Fruit fly (Drosophila melanogaster) whole organism, adult: ENCODE results near the gene CG10195.
A peak's percentile ranks its signal among the peaks of the same experiment; 100 is the strongest.

Experiments used
- CG11617 ChIP-seq: fragments of 200-800 bp; sonication (Bioruptor generic); optimal IDR thresholded peaks from 2 replicates; lab custom pipeline; 2017; ENCODE audit warnings: mild to moderate bottlenecking, missing biosample characterization, missing genetic modification reagents, missing genetic modification characterization
- CG12768 ChIP-seq: fragments of 200-800 bp; sonication (Bioruptor generic); optimal IDR thresholded peaks from 2 replicates; lab custom pipeline; 2017; ENCODE audit warnings: missing biosample characterization, missing genetic modification characterization, mild to moderate bottlenecking, moderate library complexity, missing genetic modification reagents
- CG14711 ChIP-seq: fragments of 200-800 bp; sonication (Bioruptor generic); optimal IDR thresholded peaks from 2 replicates; lab custom pipeline; 2018; ENCODE audit warnings: missing biosample characterization, mild to moderate bottlenecking, missing genetic modification characterization, moderate library complexity
- CG1620 ChIP-seq: fragments of 200-800 bp; sonication (Bioruptor generic); optimal IDR thresholded peaks from 2 replicates; lab custom pipeline; 2016; ENCODE audit warnings: missing biosample characterization, missing genetic modification characterization
- CG33017 ChIP-seq: fragments of 200-800 bp; sonication (Bioruptor generic); optimal IDR thresholded peaks from 2 replicates; lab custom pipeline; 2018; ENCODE audit warnings: missing biosample characterization, mild to moderate bottlenecking, missing genetic modification characterization, moderate library complexity
- CG5204 ChIP-seq: fragments of 200-800 bp; sonication (Bioruptor generic); optimal IDR thresholded peaks from 2 replicates; lab custom pipeline; 2016; ENCODE audit warnings: missing biosample characterization, missing genetic modification characterization
- CG7045 ChIP-seq: fragments of 200-800 bp; sonication (Bioruptor generic); optimal IDR thresholded peaks from 2 replicates; lab custom pipeline; 2017; ENCODE audit warnings: missing biosample characterization, mild to moderate bottlenecking, missing genetic modification characterization
- CG7101 ChIP-seq: fragments of 200-800 bp; sonication (Bioruptor generic); optimal IDR thresholded peaks from 2 replicates; lab custom pipeline; 2018; ENCODE audit warnings: missing biosample characterization, mild to moderate bottlenecking, missing genetic modification characterization, moderate library complexity
- Clk ChIP-seq: fragments of 200-800 bp; sonication (Bioruptor generic); optimal IDR thresholded peaks from 2 replicates; lab custom pipeline; 2017; ENCODE audit warnings: missing biosample characterization, missing genetic modification characterization
- Crg-1 ChIP-seq: fragments of 200-800 bp; sonication (Bioruptor generic); optimal IDR thresholded peaks from 2 replicates; lab custom pipeline; 2016; ENCODE audit warnings: missing biosample characterization, missing genetic modification characterization
- Hr96 ChIP-seq: fragments of 200-800 bp; sonication (Bioruptor generic); optimal IDR thresholded peaks from 2 replicates; lab custom pipeline; 2016; ENCODE audit warnings: missing biosample characterization, missing genetic modification characterization
- Mnt ChIP-seq: fragments of 200-800 bp; sonication (Bioruptor generic); optimal IDR thresholded peaks from 2 replicates; lab custom pipeline; 2016; ENCODE audit warnings: missing biosample characterization, mild to moderate bottlenecking, missing genetic modification characterization
- bab1 ChIP-seq: fragments of 200-800 bp; sonication (Bioruptor generic); optimal IDR thresholded peaks from 3 replicates; lab custom pipeline; 2019; ENCODE audit warnings: missing biosample characterization, mild to moderate bottlenecking, missing genetic modification characterization, moderate library complexity
- cic ChIP-seq: fragments of 200-800 bp; sonication (Bioruptor generic); optimal IDR thresholded peaks from 2 replicates; lab custom pipeline; 2017; ENCODE audit warnings: missing biosample characterization, mild to moderate bottlenecking, missing genetic modification characterization, moderate library complexity
- cnc ChIP-seq, 2 experiments: fragments of >200 bp; optimal IDR thresholded peaks; 2 replicates each; lab custom pipeline; 2017
- kay ChIP-seq: fragments of 200-800 bp; sonication (Bioruptor generic); peaks from one replicate; lab custom pipeline; 2016; ENCODE audit warnings: missing biosample characterization, missing genetic modification characterization, borderline replicate concordance
- ovo ChIP-seq: fragments of 200-800 bp; sonication (Bioruptor generic); optimal IDR thresholded peaks from 2 replicates; lab custom pipeline; 2016; ENCODE audit warnings: missing biosample characterization, missing genetic modification characterization
- pad ChIP-seq: fragments of 200-800 bp; sonication (Bioruptor generic); optimal IDR thresholded peaks from 3 replicates; lab custom pipeline; 2017; ENCODE audit warnings: missing biosample characterization, missing genetic modification characterization, mild to moderate bottlenecking, moderate library complexity, missing genetic modification reagents
- tj ChIP-seq: fragments of 200-800 bp; sonication (Bioruptor generic); optimal IDR thresholded peaks from 3 replicates; lab custom pipeline; 2017; ENCODE audit warnings: missing biosample characterization, mild to moderate bottlenecking, missing genetic modification characterization, moderate library complexity
- toe ChIP-seq: fragments of 200-800 bp; sonication (Bioruptor generic); optimal IDR thresholded peaks from 2 replicates; lab custom pipeline; 2016; ENCODE audit warnings: missing biosample characterization, missing genetic modification characterization

The CG10195 gene

DNA sequence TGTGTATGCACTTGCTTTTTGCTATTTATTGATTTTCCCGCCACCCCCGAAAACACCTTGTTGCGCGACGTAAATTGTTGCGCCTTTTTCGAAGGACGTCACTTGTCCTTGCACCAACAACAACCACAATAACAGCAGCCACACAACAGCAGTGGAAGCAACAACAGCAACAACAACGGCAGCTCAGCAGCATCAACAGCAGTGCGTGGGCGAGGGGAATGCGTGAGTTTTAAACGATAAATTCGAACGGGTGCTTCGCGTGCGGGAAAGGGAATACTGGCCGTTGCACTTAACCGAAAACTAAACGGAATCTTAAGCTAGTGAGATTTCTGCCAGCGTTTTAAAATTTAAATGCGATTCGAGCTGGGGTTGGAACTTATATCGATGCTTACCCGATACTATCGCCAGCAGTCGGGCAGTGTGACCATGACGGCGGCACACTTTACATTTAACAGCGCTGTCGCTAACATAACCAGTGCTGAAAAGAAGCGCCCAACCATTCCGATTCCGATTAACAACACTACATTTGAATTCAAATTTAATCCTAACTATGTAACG lies 23.9 kb upstream of the CG10195 start, which contains the start of gene cyst:
cyst (minus strand) TSS at position 404 of the 558 bp plus-strand sequence.
- peak; percentile 75 for TF ChIP-seq CG1620
- TF ChIP-seq CG14711 (tag; lab: Kevin White, UChicago), result peak; percentile 13
- TF ChIP-seq ovo (GFP tag; lab: Kevin White, UChicago), result peak; percentile 45
- TF ChIP-seq CG33017 (tag; lab: Kevin White, UChicago), result peak; percentile 3
- TF ChIP-seq CG12768 (GFP tag; lab: Kevin White, UChicago), result no peak
- no peak for TF ChIP-seq kay (GFP tag; lab: Kevin White, UChicago)
- peak; percentile 53 for TF ChIP-seq CG7101 (tag; lab: Kevin White, UChicago)
- peak; percentile 42 for TF ChIP-seq toe (GFP tag; lab: Kevin White, UChicago)
- no peak for TF ChIP-seq cnc (optimal IDR thresholded peaks at IDR 0.05; lab: Kevin White, UChicago)
- peak; percentile 60 for TF ChIP-seq Mnt (GFP tag; lab: Kevin White, UChicago)
- TF ChIP-seq Clk (GFP tag; lab: Kevin White, UChicago), result no peak
- peak; percentile 70 for TF ChIP-seq pad (GFP tag; lab: Kevin White, UChicago)
- peak; percentile 44 for TF ChIP-seq bab1 (GFP tag; lab: Kevin White, UChicago)
- TF ChIP-seq CG5204 (GFP tag; lab: Kevin White, UChicago), result peak; percentile 29
- TF ChIP-seq Crg-1, result peak; percentile 74
- peak; percentile 52 for TF ChIP-seq tj (GFP tag; lab: Kevin White, UChicago)
- TF ChIP-seq cic (GFP tag; lab: Kevin White, UChicago), result peak; percentile 37
- TF ChIP-seq CG7045 (GFP tag; lab: Kevin White, UChicago), result peak; percentile 6
- peak; percentile 10 for TF ChIP-seq CG11617 (GFP tag; lab: Kevin White, UChicago)
- TF ChIP-seq Hr96, result peak; percentile 61

DNA sequence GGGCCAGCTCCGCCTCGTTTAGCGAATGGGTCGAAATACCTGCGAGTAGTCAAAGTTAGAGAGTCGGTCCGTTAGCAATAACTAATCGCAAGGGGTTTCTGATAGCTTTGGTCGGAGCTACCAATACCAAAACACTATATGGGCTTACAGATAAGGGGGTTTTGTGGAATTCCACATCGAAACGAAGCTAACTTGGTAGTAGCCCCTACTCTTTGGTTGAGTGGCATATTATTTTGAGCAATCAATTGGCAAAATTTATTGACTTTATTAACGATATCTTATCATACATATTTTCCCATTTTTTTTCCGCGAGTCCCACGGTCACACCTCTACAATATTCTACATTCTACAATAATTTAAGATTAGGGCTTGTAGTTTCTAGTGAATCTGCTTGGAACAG lies 21.8 kb upstream of the CG10195 start:
- no peak for TF ChIP-seq cnc (optimal IDR thresholded peaks at IDR 0.05; lab: Kevin White, UChicago)
- TF ChIP-seq Hr96, result no peak
- TF ChIP-seq CG12768 (GFP tag; lab: Kevin White, UChicago), result no peak
- no peak for TF ChIP-seq toe (GFP tag; lab: Kevin White, UChicago)
- TF ChIP-seq tj (GFP tag; lab: Kevin White, UChicago), result no peak
- no peak for TF ChIP-seq CG7045 (GFP tag; lab: Kevin White, UChicago)
- no peak for TF ChIP-seq cic (GFP tag; lab: Kevin White, UChicago)
- TF ChIP-seq CG14711 (tag; lab: Kevin White, UChicago), result no peak
- TF ChIP-seq Mnt (GFP tag; lab: Kevin White, UChicago), result no peak
- TF ChIP-seq CG33017 (tag; lab: Kevin White, UChicago), result no peak
- TF ChIP-seq CG1620, result no peak
- TF ChIP-seq CG7101 (tag; lab: Kevin White, UChicago), result no peak
- no peak for TF ChIP-seq CG5204 (GFP tag; lab: Kevin White, UChicago)
- no peak for TF ChIP-seq CG11617 (GFP tag; lab: Kevin White, UChicago)
- no peak for TF ChIP-seq kay (GFP tag; lab: Kevin White, UChicago)
- no peak for TF ChIP-seq pad (GFP tag; lab: Kevin White, UChicago)
- TF ChIP-seq ovo (GFP tag; lab: Kevin White, UChicago), result no peak
- TF ChIP-seq bab1 (GFP tag; lab: Kevin White, UChicago), result no peak
- TF ChIP-seq Clk (GFP tag; lab: Kevin White, UChicago), result no peak

DNA sequence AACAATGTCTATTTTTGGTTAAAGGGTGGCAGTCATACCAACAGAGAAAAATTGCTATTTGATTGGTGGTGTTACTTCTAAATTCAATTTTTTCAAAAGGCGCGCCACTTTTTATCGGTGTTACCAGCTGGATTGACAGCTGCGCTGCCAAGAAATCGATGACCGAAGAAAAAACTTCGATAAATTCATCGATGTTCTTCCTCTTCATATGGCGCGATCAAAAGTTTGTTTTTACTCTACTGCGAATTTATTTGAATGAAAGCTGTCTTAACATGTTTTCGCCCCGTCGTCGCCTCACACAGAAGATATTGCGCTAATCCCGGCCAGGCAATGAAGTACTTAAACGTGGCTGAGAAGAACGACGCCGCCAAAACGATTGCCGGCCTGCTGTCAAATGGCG lies 13.5 kb upstream of the CG10195 start, which contains the start of gene Top3alpha:
Top3alpha (plus strand) TSS at position 186 of the 400 bp plus-strand sequence.
- no peak for TF ChIP-seq Mnt (GFP tag; lab: Kevin White, UChicago)
- TF ChIP-seq CG14711 (tag; lab: Kevin White, UChicago), result no peak
- TF ChIP-seq cic (GFP tag; lab: Kevin White, UChicago), result no peak
- TF ChIP-seq bab1 (GFP tag; lab: Kevin White, UChicago), result peak; percentile 29

DNA sequence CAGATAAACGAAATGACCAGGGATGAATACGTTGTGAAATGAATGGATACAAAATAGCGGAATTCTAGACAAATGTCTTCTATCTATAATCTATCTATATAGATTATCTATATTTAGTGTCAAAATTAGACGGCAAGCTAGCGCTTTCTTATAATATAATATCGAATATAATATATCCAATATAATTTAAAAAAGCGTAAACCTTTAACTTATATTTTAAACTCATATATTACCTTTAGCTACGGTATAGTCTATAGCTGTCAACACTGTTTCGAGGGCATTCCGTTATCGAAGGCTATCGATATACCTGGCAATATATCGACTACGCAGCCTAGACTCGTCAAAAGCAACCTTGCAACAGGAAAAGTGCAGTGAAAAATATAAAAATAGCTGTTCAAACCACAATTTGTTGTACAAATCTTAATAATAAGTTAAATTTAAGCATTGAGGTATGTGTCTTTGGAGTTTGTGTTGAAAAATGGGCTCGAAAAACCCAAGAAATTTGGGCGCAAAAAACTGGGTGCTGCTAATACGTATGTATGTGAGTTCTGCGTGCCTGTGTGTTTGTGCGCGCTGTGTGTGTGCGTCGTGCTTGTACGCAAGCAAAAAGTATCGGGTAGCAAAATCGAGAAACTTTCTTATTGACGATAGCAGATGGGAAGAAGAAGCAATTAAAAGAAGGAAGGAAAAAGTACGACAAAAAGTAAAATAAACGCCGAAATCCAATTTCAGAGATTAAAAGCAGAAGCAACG lies 8.6 kb upstream of the CG10195 start, which contains the start of the genes swm and Ctu2:
swm (plus strand) TSS at position 318 of the 753 bp plus-strand sequence.
Ctu2 (minus strand) TSS at position 320 of the 753 bp plus-strand sequence.
- TF ChIP-seq CG11617 (GFP tag; lab: Kevin White, UChicago) (peak; percentile 73), cic (GFP tag; lab: Kevin White, UChicago) (no peak), CG1620 (peak; percentile 27), toe (GFP tag; lab: Kevin White, UChicago) (no peak), CG14711 (tag; lab: Kevin White, UChicago) (peak; percentile 81), CG5204 (GFP tag; lab: Kevin White, UChicago) (no peak), ovo (GFP tag; lab: Kevin White, UChicago) (peak; percentile 67), CG33017 (tag; lab: Kevin White, UChicago) (peak; percentile 59), bab1 (GFP tag; lab: Kevin White, UChicago) (peak; percentile 78), Hr96 (peak; percentile 11), CG12768 (GFP tag; lab: Kevin White, UChicago) (peak; percentile 74), CG7101 (tag; lab: Kevin White, UChicago) (peak; percentile 85), cnc (optimal IDR thresholded peaks at IDR 0.05; lab: Kevin White, UChicago) (no peak), tj (GFP tag; lab: Kevin White, UChicago) (peak; percentile 70), kay (GFP tag; lab: Kevin White, UChicago) (no peak), CG7045 (GFP tag; lab: Kevin White, UChicago) (peak; percentile 60), pad (GFP tag; lab: Kevin White, UChicago) (peak; percentile 38), Crg-1 (peak; percentile 46), Clk (GFP tag; lab: Kevin White, UChicago) (peak; percentile 36), Mnt (GFP tag; lab: Kevin White, UChicago) (peak; percentile 37)
